Fruit fly (Drosophila melanogaster) Kc167 (cell line): ENCODE measurements around the gene CG33644.

Experiments
- Sin3A ChIP-seq: fragments of >200 bp; optimal IDR thresholded peaks from 2 replicates; lab custom pipeline; 2018; ENCODE audit warnings: missing external identifiers
- psq ChIP-seq: fragments of >200 bp; optimal IDR thresholded peaks from 2 replicates; lab custom pipeline; 2017; ENCODE audit warnings: missing external identifiers

DNA sequence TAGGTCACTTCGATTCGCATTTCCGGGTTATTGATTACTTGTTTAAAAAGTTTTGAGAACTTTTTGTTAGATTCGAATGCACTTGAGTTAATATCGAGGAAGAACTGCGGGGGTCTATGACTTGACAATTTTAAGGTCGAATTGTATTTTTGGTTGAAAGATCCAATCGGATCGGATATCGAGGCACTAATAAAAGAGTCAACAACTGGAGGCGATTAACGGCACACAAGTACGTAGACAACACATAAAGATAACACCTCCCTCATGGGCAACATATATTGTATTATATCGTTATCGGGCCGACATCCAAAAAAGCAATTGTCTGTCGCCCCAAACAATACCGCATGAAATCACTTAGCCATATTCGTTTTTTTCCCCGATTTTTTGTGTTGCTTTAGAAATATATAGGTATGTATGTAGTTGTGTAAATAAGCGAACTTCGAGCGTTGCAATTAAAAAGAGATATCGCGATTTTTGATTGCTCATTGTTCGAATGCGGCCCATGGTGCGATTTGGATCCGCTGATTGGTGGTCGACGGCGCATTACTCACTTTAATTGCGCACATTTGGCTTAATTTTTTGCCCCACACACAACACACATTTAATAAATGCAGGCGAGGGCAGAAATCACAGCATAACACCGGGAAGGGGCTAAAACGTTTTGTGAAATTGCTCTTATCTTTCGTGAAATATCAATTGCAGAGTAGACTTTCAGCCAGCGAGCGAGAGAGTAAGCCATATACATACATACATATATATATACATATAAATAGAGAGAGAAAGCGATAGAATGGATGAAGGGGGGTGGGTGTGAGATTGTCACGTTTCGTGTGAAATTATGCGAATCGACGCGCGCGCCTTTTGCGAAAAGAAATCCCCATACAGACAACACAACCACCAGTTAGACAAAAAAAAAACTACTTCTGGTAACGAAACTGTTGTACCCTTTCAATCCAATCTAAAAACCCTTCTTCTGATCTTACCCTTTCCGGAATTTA, 20.7 kb upstream of the CG33644 start:
- TF ChIP-seq psq (no peak), Sin3A (no peak)
